Fruit fly (Drosophila melanogaster) S2 (cell line): ENCODE data around the gene CG10638.

ENCODE experiments used
- CG8478 ChIP-seq: fragments of >200 bp; optimal IDR thresholded peaks from 2 replicates; lab custom pipeline; 2018
- CTCF ChIP-seq, 2 experiments: fragments of >200 bp; optimal IDR thresholded peaks; 2 replicates each; lab custom pipeline; 2018

DNA sequence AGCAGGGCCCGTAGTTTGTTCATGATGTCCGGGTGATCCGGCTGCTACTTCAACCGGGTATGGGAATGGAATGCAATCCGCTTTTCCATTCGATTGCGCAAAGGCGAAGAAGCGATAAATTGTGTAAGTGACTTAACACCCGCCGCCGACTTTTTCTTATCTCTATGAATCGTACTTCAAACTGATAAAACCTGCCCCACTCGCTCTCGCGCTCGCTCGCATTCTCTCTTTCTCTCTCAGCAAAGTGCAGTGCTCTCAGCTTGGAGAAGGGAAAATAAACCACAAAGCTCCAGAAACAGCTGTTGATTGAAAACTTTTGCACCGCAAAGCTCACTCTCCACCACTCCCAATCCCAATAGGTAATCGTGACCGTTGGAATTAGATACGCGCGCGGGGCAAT is 11.2 kb downstream of the CG10638 start:
- TF ChIP-seq CG8478 (no peak), CTCF (optimal IDR thresholded peaks at IDR 0.05; lab: Kevin White, UChicago) (no peak)
